Worm (Caenorhabditis elegans) whole organism, L4/young adult: ENCODE data around the gene ubc-24.

ENCODE experiments used
- W03F9.2 ChIP-seq: fragments of 150-350 bp; optimal IDR thresholded peaks from 2 replicates; lab custom pipeline; 2014; ENCODE audit warnings: missing biosample characterization, missing genetic modification characterization
- dao-5 ChIP-seq: sonication (generic microtip); optimal IDR thresholded peaks from 2 replicates; lab custom pipeline; 2016; ENCODE audit warnings: missing genotype, missing genetic modification characterization, moderate library complexity, missing compliant biosample characterization
- him-1 ChIP-seq: sonication (generic microtip); optimal IDR thresholded peaks from 2 replicates; lab custom pipeline; 2016; ENCODE audit warnings: missing genotype, missing genetic modification reagents, missing genetic modification characterization, missing compliant biosample characterization

DNA sequence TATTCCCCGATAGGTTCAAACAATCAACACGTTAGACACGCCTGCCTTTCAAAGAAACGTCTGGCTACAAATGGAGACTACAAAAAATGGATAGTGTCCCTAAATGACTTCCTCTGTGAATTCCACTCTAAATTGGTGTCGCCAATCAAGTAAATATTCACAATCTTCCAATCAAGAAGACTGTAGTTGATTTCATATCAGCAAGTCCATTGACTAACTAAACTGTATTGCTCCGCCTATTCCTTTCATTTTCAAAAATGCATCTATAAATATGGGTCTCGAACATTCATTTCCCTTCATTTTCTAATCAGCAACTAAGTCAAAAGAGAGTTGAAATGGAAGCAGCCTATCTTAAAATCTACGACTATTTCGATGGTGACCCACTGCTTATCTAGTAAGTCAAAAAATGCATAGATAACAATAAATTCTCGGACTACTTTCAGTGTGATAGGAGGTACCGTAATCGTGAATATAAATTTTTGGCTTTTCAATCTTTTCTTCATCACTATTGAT lies 17.3 kb upstream of the ubc-24 start, which contains the start of gene drd-1:
- TF ChIP-seq him-1 (tag; lab: Kevin White, UChicago) (no peak), W03F9.2 (no peak), dao-5 (no peak)
